Fruit fly (Drosophila melanogaster): ENCODE data around the gene Pdk1.

The Pdk1 gene

DNA sequence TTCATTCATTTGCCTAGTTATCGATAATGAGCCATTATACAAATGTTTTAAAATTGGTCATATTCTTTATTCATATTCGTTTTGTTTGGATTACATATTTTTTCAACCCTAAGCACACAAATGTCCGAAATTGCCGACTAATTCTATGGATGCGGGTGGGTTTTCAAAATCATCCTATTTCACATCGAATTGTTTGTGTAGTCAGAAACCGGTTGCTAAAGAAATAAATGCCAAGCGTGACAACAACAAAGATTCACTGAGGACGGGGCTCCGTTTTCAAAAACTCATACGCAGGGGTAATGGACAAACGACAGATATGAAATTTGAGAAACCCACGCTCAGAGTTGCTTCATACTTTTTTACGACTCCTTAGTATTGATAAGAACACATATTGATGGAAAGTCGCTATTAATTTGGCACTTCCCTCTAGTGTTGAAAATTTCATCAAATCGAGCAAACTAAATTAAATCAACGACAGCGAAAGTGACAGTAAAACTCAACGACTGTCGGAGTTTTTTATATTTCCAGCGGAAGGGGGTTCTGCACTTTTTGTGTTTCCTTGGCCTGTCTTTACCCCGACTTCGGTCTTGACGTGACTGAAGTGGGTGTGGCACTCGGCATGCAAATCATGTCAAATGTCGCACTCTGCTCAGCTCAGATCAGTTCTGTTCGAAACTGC, 30.3 kb downstream of the Pdk1 start:
- TF ChIP-seq psq (optimal IDR thresholded peaks at IDR 0.05) (no peak), ttk (optimal IDR thresholded peaks at IDR 0.05) (no peak), Sin3A (optimal IDR thresholded peaks at IDR 0.05) (no peak), Myc (optimal IDR thresholded peaks at IDR 0.05) (no peak), h (optimal IDR thresholded peaks at IDR 0.05) (no peak), insv (optimal IDR thresholded peaks at IDR 0.05) (no peak)

DNA sequence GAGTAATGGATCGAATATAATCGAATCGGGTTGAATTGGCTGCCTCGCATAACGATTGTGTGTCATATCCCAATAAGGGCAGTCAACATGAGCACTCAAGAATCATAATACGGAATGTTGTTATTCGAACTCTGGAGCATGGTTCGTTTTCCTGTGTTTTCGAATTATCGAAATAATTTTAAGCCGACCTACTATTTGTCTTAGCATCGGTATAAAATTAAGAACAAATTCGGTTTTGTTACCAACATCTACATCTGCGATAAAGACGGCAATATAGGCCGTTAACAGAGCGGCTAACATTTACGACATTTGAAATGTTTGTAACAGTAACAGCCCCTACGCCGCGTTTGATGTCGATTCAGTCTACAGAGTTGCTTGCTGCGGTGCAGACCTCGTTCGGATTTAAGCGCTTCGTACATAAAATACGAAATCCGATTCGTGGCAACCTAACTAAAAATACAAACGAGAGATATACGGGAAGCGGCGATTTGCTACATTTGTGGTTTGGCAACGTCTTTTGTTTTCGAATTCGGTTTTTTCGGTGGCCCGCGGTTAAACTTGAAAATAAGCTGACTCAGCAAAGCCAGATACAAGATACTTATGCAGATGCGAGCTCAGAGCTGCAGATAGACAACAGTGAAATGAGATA, 31.3 kb downstream of the Pdk1 start:
- TF ChIP-seq ttk (optimal IDR thresholded peaks at IDR 0.05): no peak
- TF ChIP-seq psq (optimal IDR thresholded peaks at IDR 0.05): no peak
- TF ChIP-seq insv (optimal IDR thresholded peaks at IDR 0.05): no peak
- no peak for TF ChIP-seq h (optimal IDR thresholded peaks at IDR 0.05)
- TF ChIP-seq Myc (optimal IDR thresholded peaks at IDR 0.05): no peak
- TF ChIP-seq Sin3A (optimal IDR thresholded peaks at IDR 0.05): no peak

dm6 chr3L:161833-162587, 32.8 kb downstream of the Pdk1 start:
- no peak for TF ChIP-seq psq (optimal IDR thresholded peaks at IDR 0.05)
- no peak for TF ChIP-seq Myc (optimal IDR thresholded peaks at IDR 0.05)
- no peak for TF ChIP-seq h (optimal IDR thresholded peaks at IDR 0.05)
- no peak for TF ChIP-seq ttk (optimal IDR thresholded peaks at IDR 0.05)

- TF ChIP-seq Myc (optimal IDR thresholded peaks at IDR 0.05): no peak
These were observed 36.9 kb downstream of the Pdk1 start for dm6 chr3L:165981-166788.

DNA sequence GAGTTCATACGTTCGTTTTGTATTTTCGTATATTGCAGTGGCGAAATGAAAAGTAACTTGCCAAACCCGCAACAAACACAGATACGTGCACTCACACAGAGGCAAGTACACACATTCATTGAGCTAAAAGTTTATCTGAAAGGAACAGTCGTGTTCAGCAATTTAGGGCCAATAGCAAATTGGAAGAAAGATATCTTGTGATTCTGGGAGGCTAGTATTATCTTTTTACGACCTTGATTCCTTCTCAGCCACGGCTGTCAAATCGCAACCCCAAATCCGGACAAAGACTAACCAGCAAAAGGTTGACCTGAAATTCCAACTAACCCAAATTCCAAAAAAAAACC, 37.5 kb downstream of the Pdk1 start:
- no peak for TF ChIP-seq psq (optimal IDR thresholded peaks at IDR 0.05)
- no peak for TF ChIP-seq ttk (optimal IDR thresholded peaks at IDR 0.05)
- no peak for TF ChIP-seq Myc (optimal IDR thresholded peaks at IDR 0.05)
- TF ChIP-seq insv (optimal IDR thresholded peaks at IDR 0.05): no peak
- TF ChIP-seq Sin3A (optimal IDR thresholded peaks at IDR 0.05): no peak

- TF ChIP-seq Myc (optimal IDR thresholded peaks at IDR 0.05): no peak
- no peak for TF ChIP-seq ttk (optimal IDR thresholded peaks at IDR 0.05)
- TF ChIP-seq psq (optimal IDR thresholded peaks at IDR 0.05): no peak
- TF ChIP-seq insv (optimal IDR thresholded peaks at IDR 0.05): no peak
- TF ChIP-seq Sin3A (optimal IDR thresholded peaks at IDR 0.05): no peak
These were observed 42.5 kb downstream of the Pdk1 start for dm6 chr3L:171729-172128.

DNA sequence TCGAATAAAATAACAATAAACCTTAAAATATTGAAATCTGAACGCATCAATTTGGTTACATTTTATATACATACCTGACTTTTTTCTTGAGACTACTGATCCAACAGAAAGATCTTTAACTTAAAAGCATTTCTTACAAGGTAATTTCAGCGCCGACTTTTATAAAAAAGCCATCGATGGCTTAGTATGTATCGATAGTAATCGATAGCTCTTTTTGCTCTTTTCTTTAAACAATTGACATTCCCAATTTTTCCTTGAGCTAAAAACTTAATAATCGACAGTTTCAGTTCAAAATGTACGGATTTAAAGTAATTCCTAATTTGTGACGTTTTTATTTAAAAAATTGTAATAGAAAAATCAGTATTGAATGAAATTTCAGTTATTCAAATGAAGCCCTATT, 45.3 kb downstream of the Pdk1 start:
- TF ChIP-seq h (optimal IDR thresholded peaks at IDR 0.05) (no peak), psq (optimal IDR thresholded peaks at IDR 0.05) (no peak), insv (optimal IDR thresholded peaks at IDR 0.05) (no peak), ttk (optimal IDR thresholded peaks at IDR 0.05) (no peak)

DNA sequence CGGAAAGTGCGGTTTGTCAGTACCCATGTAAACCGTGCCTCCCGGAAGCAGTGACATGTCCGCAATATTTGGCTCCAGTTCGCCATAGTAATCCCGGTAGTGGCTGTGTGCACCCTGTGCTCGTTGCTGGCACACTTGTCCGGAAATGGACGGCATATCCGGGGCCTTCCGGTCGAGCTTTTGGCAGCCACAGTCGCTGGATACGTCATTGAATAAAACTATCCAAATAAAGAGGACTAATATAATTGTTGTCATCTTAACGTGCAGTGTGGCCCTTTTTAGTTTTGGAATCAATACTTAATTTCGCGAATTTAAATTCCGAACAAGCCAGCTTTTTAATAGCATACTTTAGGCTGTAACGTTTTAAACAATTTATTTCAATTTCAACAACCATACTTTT, 46.7 kb downstream of the Pdk1 start, which contains the start of gene CG7049:
Gene CG7049, minus strand, starts transcription at position 280 of the 400 bp plus-strand sequence.
- no peak for TF ChIP-seq Myc (optimal IDR thresholded peaks at IDR 0.05)
- TF ChIP-seq psq (optimal IDR thresholded peaks at IDR 0.05): no peak
- TF ChIP-seq insv (optimal IDR thresholded peaks at IDR 0.05): no peak
- no peak for TF ChIP-seq Sin3A (optimal IDR thresholded peaks at IDR 0.05)
- no peak for TF ChIP-seq ttk (optimal IDR thresholded peaks at IDR 0.05)
- TF ChIP-seq h (optimal IDR thresholded peaks at IDR 0.05): no peak

- TF ChIP-seq Sin3A (optimal IDR thresholded peaks at IDR 0.05): no peak
- no peak for TF ChIP-seq insv (optimal IDR thresholded peaks at IDR 0.05)
- no peak for TF ChIP-seq Myc (optimal IDR thresholded peaks at IDR 0.05)
- TF ChIP-seq h (optimal IDR thresholded peaks at IDR 0.05): no peak
- no peak for TF ChIP-seq psq (optimal IDR thresholded peaks at IDR 0.05)
- TF ChIP-seq ttk (optimal IDR thresholded peaks at IDR 0.05): no peak
These were observed 48.7 kb downstream of the Pdk1 start for dm6 chr3L:177938-178337.

dm6 chr3L:178445-178844, 49.2 kb downstream of the Pdk1 start:
- TF ChIP-seq Myc (optimal IDR thresholded peaks at IDR 0.05) (no peak), ttk (optimal IDR thresholded peaks at IDR 0.05) (no peak), insv (optimal IDR thresholded peaks at IDR 0.05) (no peak), psq (optimal IDR thresholded peaks at IDR 0.05) (no peak), h (optimal IDR thresholded peaks at IDR 0.05) (no peak), Sin3A (optimal IDR thresholded peaks at IDR 0.05) (no peak)

DNA sequence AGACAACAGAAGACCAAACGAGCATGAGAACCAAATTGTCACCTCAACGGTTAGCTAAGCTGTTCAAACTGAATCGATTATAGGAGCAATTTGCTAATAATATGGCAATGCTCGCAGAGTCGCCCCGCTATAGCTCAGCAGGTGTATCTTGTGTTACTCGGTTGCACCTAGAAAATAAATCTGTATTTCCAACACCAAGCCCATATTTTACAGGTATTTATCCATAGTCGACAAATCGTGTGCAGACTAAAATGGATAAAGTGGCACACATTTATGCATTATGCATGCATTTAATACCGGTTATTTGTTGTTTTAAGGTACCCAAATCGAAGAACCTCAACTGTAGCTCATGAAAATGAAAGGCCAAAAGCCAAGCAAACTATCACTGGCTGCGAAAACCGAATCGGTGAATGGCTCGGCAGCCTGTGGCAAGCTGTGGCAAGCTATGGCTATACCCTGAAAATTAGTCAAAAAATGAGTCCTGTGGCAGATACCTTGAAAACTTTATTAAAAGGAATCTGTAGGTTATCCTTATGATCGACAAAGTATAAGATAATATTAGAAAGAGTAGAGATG, 49.8 kb downstream of the Pdk1 start, which contains the start of gene Vdup1:
Gene Vdup1, minus strand, starts transcription at position 51 of the 576 bp plus-strand sequence.
- TF ChIP-seq h (optimal IDR thresholded peaks at IDR 0.05) (no peak), Myc (optimal IDR thresholded peaks at IDR 0.05) (no peak), psq (optimal IDR thresholded peaks at IDR 0.05) (no peak), insv (optimal IDR thresholded peaks at IDR 0.05) (no peak), Sin3A (optimal IDR thresholded peaks at IDR 0.05) (no peak), ttk (optimal IDR thresholded peaks at IDR 0.05) (no peak)
